Worm (Caenorhabditis elegans): ENCODE data around the gene rpl-12.

The rpl-12 gene

DNA sequence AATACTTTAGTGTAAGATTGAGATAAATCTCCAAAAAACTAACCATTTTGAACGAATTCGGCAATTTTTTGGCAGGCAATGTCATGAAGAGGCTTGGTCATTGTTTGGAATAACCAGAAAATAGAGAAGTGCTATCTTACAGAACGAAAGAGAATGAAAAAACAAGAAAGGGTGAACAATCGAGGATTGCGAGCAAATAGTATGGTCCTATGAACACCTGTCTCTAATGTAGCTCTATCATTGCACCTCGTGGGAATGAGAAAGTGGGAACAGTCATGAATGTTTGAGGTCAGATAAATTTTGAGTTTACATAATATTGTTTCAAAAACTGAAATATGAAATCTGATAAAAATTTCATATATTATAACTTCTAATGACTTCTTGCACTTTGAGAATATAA is 43.2 kb downstream of the rpl-12 start, which contains the start of gene C48D1.1:
Gene C48D1.1, minus strand, starts transcription at position 101 of the 400 bp plus-strand sequence.
- TF ChIP-seq ceh-79 (tag; optimal IDR thresholded peaks at IDR 0.05) (no peak), lin-54 (GFP tag; optimal IDR thresholded peaks at IDR 0.05) (no peak), ztf-26 (tag; optimal IDR thresholded peaks at IDR 0.05) (no peak), somi-1 (GFP tag; optimal IDR thresholded peaks at IDR 0.05) (no peak), athp-1 (tag; optimal IDR thresholded peaks at IDR 0.05) (no peak), cebp-1 (GFP tag; IDR thresholded peaks at IDR 0.05) (no peak), cebp-1 (tag; optimal IDR thresholded peaks at IDR 0.05) (no peak), lin-40 (tag; optimal IDR thresholded peaks at IDR 0.05) (no peak), ceh-91 (GFP tag; IDR thresholded peaks at IDR 0.05) (no peak), egl-44 (GFP tag; IDR thresholded peaks at IDR 0.05) (no peak), gei-17 (GFP tag; optimal IDR thresholded peaks at IDR 0.05) (no peak), xnd-1 (tag; optimal IDR thresholded peaks at IDR 0.05) (no peak), lag-1 (GFP tag; IDR thresholded peaks at IDR 0.05) (no peak), bed-1 (GFP tag; IDR thresholded peaks at IDR 0.05) (no peak), ccch-3 (GFP tag; optimal IDR thresholded peaks at IDR 0.05) (no peak), fkh-3 (tag; optimal IDR thresholded peaks at IDR 0.05) (no peak), nhr-120 (GFP tag; IDR thresholded peaks at IDR 0.05) (no peak), snpc-4 (GFP tag; optimal IDR thresholded peaks at IDR 0.05) (no peak), snpc-4 (tag; optimal IDR thresholded peaks at IDR 0.05) (no peak), tlf-1 (GFP tag; optimal IDR thresholded peaks at IDR 0.05) (no peak), K12H6.12 (tag; optimal IDR thresholded peaks at IDR 0.05) (no peak), Y53F4B.3 (GFP tag; IDR thresholded peaks at IDR 0.05) (no peak)

ce11 chrIV:13193239-13193638 is 47.2 kb downstream of the rpl-12 start, which contains the start of gene F58D2.5:
Gene F58D2.5 (minus strand): TSS chrIV:13193339.
- TF ChIP-seq lsy-27 (tag; optimal IDR thresholded peaks at IDR 0.05; ENCODE audit: borderline replicate concordance, insufficient read depth), result no peak
- no peak for TF ChIP-seq Y67H2A.10 (GFP tag; conservative IDR thresholded peaks at IDR 0.05)
- TF ChIP-seq bed-1 (GFP tag; IDR thresholded peaks at IDR 0.05), result no peak

DNA sequence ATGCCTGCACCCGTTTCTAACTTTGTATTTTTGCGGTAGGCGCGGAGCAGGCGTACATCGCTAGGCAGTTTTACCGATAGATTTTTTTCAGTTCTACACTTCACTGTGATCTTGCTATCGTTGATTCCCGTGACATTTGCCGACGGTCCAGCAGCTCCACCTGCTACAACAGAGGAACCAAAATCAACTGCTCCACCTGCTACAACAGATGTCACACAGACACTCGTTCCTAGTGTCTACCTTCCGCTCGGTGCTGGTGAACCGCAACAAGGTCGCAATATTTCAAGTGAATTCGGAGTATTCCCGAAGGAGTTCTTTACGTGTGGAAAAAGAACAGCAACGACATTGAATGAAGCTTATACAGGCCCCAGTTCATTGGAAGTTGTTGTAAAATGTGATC is 50.4 kb downstream of the rpl-12 start:
- TF ChIP-seq madf-10 (tag; optimal IDR thresholded peaks at IDR 0.05) (no peak), mcd-1 (GFP tag; IDR thresholded peaks at IDR 0.05) (no peak), F49E8.2 (tag; optimal IDR thresholded peaks at IDR 0.05; ENCODE audit: insufficient read depth) (no peak), Y95B8A.8 (GFP tag; IDR thresholded peaks at IDR 0.05) (no peak), madf-3 (GFP tag; IDR thresholded peaks at IDR 0.05) (no peak)
